Worm (Caenorhabditis elegans) whole organism, L4 larva: ENCODE measurements around the gene B0524.5.

ENCODE experiments used
- D1046.2 ChIP-seq: fragments of 200-800 bp; sonication (Bioruptor generic); IDR thresholded peaks from 2 replicates; pipeline ENCODE4 v1.3.6; 2022; ENCODE audit warnings: missing genetic modification characterization, missing compliant biosample characterization
- F37D6.2 ChIP-seq: sonication (generic microtip); optimal IDR thresholded peaks from 2 replicates; lab custom pipeline; 2016; ENCODE audit warnings: mild to moderate bottlenecking, missing genetic modification characterization, missing compliant biosample characterization
- F44E2.7 ChIP-seq: fragments of 200-800 bp; sonication (Bioruptor generic); IDR thresholded peaks from 2 replicates; pipeline ENCODE4 v2.1.2; 2022; ENCODE audit warnings: missing genetic modification characterization, missing compliant biosample characterization
- Y105C5A.15 ChIP-seq: fragments of 200-800 bp; sonication (Bioruptor generic); IDR thresholded peaks from 2 replicates; pipeline ENCODE4 v1.3.6; 2022; ENCODE audit warnings: missing genetic modification characterization, missing compliant biosample characterization
- Y75B8A.6 ChIP-seq: fragments of 200-800 bp; sonication (Bioruptor generic); IDR thresholded peaks from 2 replicates; pipeline ENCODE4 v1.3.6; 2022; ENCODE audit warnings: missing genetic modification reagents, missing genetic modification characterization, missing compliant biosample characterization
- ZK546.5 ChIP-seq, 2 experiments: sonication (generic microtip); optimal IDR thresholded peaks; 2 replicates each; lab custom pipeline; 2017; ENCODE audit warnings: missing biosample characterization in 2 of 2, missing genetic modification characterization in 2 of 2
- arid-1 ChIP-seq: fragments of 200-800 bp; sonication (Bioruptor generic); conservative IDR thresholded peaks from 2 replicates; pipeline ENCODE4 v1.3.6; 2022; ENCODE audit warnings: missing genetic modification reagents, missing genetic modification characterization, missing compliant biosample characterization
- ceh-28 ChIP-seq: fragments of 150-350 bp; optimal IDR thresholded peaks from 2 replicates; lab custom pipeline; 2014; ENCODE audit warnings: missing biosample characterization, missing genetic modification reagents, missing genetic modification characterization
- ces-1 ChIP-seq: fragments of 150-350 bp; sonication (generic microtip); optimal IDR thresholded peaks from 4 replicates; lab custom pipeline; 2014; ENCODE audit warnings: missing biosample characterization, missing genetic modification reagents, missing genetic modification characterization
- cey-2 ChIP-seq: sonication (generic microtip); optimal IDR thresholded peaks from 3 replicates; lab custom pipeline; 2017; ENCODE audit warnings: missing genetic modification characterization, mild to moderate bottlenecking, missing compliant biosample characterization, antibody characterized with exemption, borderline replicate concordance; ENCODE audit not compliant: insufficient read depth
- ctbp-1 ChIP-seq: fragments of 200-800 bp; sonication (Bioruptor generic); IDR thresholded peaks from 2 replicates; pipeline ENCODE4 v1.3.6; 2022; ENCODE audit warnings: missing genetic modification reagents, missing genetic modification characterization, missing compliant biosample characterization
- daf-12 ChIP-seq: fragments of 150-350 bp; optimal IDR thresholded peaks from 2 replicates; lab custom pipeline; 2014; ENCODE audit warnings: missing biosample characterization, missing genetic modification reagents, missing genetic modification characterization
- daf-19 ChIP-seq: fragments of 200-800 bp; sonication (Bioruptor generic); conservative IDR thresholded peaks from 2 replicates; pipeline ENCODE4 v1.3.6; 2022; ENCODE audit warnings: missing genetic modification characterization, missing compliant biosample characterization
- daf-8 ChIP-seq: fragments of 200-800 bp; sonication (Bioruptor generic); IDR thresholded peaks from 2 replicates; pipeline ENCODE4 v1.3.6; 2022; ENCODE audit warnings: missing genetic modification characterization, missing compliant biosample characterization
- dmd-8 ChIP-seq: fragments of 200-800 bp; sonication (Bioruptor generic); IDR thresholded peaks from 2 replicates; pipeline ENCODE4 v1.3.6; 2022; ENCODE audit warnings: missing genetic modification characterization, missing compliant biosample characterization
- dmd-9 ChIP-seq: fragments of 200-800 bp; sonication (Bioruptor generic); IDR thresholded peaks from 2 replicates; pipeline ENCODE4 v1.3.6; 2022; ENCODE audit warnings: missing genetic modification reagents, missing genetic modification characterization, missing compliant biosample characterization
- egl-27 ChIP-seq: sonication (generic microtip); optimal IDR thresholded peaks from 3 replicates; lab custom pipeline; 2017; ENCODE audit warnings: missing biosample characterization, missing genetic modification reagents, missing genetic modification characterization
- fkh-10 ChIP-seq: fragments of 150-350 bp; optimal IDR thresholded peaks from 2 replicates; lab custom pipeline; 2014; ENCODE audit warnings: missing biosample characterization, missing genetic modification reagents, missing genetic modification characterization
- hlh-11 ChIP-seq: fragments of 200-800 bp; sonication (Bioruptor generic); optimal IDR thresholded peaks from 2 replicates; lab custom pipeline; 2018; ENCODE audit warnings: mild to moderate bottlenecking, missing genetic modification characterization, missing compliant biosample characterization
- hlh-30 ChIP-seq: sonication (generic microtip); optimal IDR thresholded peaks from 2 replicates; lab custom pipeline; 2017; ENCODE audit warnings: antibody characterized with exemption, mild to moderate bottlenecking, missing genetic modification characterization, missing compliant biosample characterization; ENCODE audit not compliant: insufficient read depth
- lin-13 ChIP-seq: fragments of 150-350 bp; optimal IDR thresholded peaks from 2 replicates; lab custom pipeline; 2014; ENCODE audit warnings: missing biosample characterization, missing genetic modification reagents, missing genetic modification characterization
- lin-38 ChIP-seq: fragments of 200-800 bp; sonication (Bioruptor generic); IDR thresholded peaks from 2 replicates; pipeline ENCODE4 v1.3.6; 2022; ENCODE audit warnings: missing genetic modification reagents, missing genetic modification characterization, missing compliant biosample characterization
- lsy-2 ChIP-seq, 2 experiments: fragments of 150-350 bp in 1 of 2; sonication (generic microtip) in 1 of 2; optimal IDR thresholded peaks; 2 replicates each; lab custom pipeline; 2014 to 2017; ENCODE audit warnings: missing biosample characterization in 2 of 2, missing genetic modification characterization in 2 of 2
- madf-5 ChIP-seq, 2 experiments: fragments of 200-800 bp; sonication (Bioruptor generic); IDR thresholded peaks; 2 replicates each; pipeline ENCODE4 v1.3.6; 2022; ENCODE audit warnings: missing compliant biosample characterization in 2 of 2, missing genetic modification characterization in 2 of 2
- mdl-1 ChIP-seq, 2 experiments: fragments of 150-350 bp in 1 of 2; sonication (generic microtip) in 1 of 2; optimal IDR thresholded peaks; 2 replicates each; lab custom pipeline; 2014 to 2017; ENCODE audit warnings: missing biosample characterization in 2 of 2, missing genetic modification characterization in 2 of 2
- mdt-29 ChIP-seq: fragments of 200-800 bp; sonication (Bioruptor generic); IDR thresholded peaks from 2 replicates; pipeline ENCODE4 v1.3.6; 2022; ENCODE audit warnings: missing genetic modification reagents, missing genetic modification characterization, missing compliant biosample characterization
- mes-2 ChIP-seq: sonication (generic microtip); optimal IDR thresholded peaks from 2 replicates; lab custom pipeline; 2016; ENCODE audit warnings: missing genotype, mild to moderate bottlenecking, missing genetic modification characterization, missing compliant biosample characterization; ENCODE audit not compliant: poor library complexity, severe bottlenecking
- nhr-102 ChIP-seq: sonication (generic microtip); optimal IDR thresholded peaks from 2 replicates; lab custom pipeline; 2016; ENCODE audit warnings: mild to moderate bottlenecking, missing genetic modification characterization, moderate library complexity, missing compliant biosample characterization
- nhr-42 ChIP-seq: fragments of 200-800 bp; sonication (Bioruptor generic); IDR thresholded peaks from 2 replicates; pipeline ENCODE4 v1.3.6; 2022; ENCODE audit warnings: missing genetic modification characterization, missing compliant biosample characterization
- nhr-48 ChIP-seq: sonication (generic microtip); optimal IDR thresholded peaks from 2 replicates; lab custom pipeline; 2016; ENCODE audit warnings: mild to moderate bottlenecking, missing genetic modification characterization, missing compliant biosample characterization
- nhr-77 ChIP-seq: fragments of 150-350 bp; optimal IDR thresholded peaks from 2 replicates; lab custom pipeline; 2014; ENCODE audit warnings: missing biosample characterization, missing genetic modification characterization
- pha-4 ChIP-seq, 2 experiments: fragments of 150-350 bp in 1 of 2; fragments of 200-800 bp in 1 of 2; sonication (Bioruptor generic) in 1 of 2; IDR thresholded peaks in 1 of 2; optimal IDR thresholded peaks in 1 of 2; 2 replicates each; pipeline versions ENCODE4 v1.3.6 to Lab custom; 2014 to 2022; ENCODE audit warnings: missing genetic modification characterization in 2 of 2, missing genetic modification reagents in 2 of 2, missing biosample characterization in 1 of 2, missing compliant biosample characterization in 1 of 2
- sdz-12 ChIP-seq: fragments of 200-800 bp; sonication (Bioruptor generic); optimal IDR thresholded peaks from 2 replicates; lab custom pipeline; 2018; ENCODE audit warnings: mild to moderate bottlenecking, missing genetic modification characterization, missing compliant biosample characterization
- skn-1 ChIP-seq: fragments of 150-350 bp; optimal IDR thresholded peaks from 2 replicates; lab custom pipeline; 2014; ENCODE audit warnings: missing biosample characterization, missing genetic modification characterization
- snpc-1.2 ChIP-seq: fragments of 200-800 bp; sonication (Bioruptor generic); IDR thresholded peaks from 2 replicates; pipeline ENCODE4 v1.3.6; 2022; ENCODE audit warnings: missing genetic modification reagents, missing genetic modification characterization, missing compliant biosample characterization
- snpc-4 ChIP-seq: fragments of 150-350 bp; optimal IDR thresholded peaks from 2 replicates; lab custom pipeline; 2014; ENCODE audit warnings: missing biosample characterization, missing genetic modification characterization
- zag-1 ChIP-seq: fragments of 150-350 bp; optimal IDR thresholded peaks from 2 replicates; lab custom pipeline; 2014; ENCODE audit warnings: missing biosample characterization, missing genetic modification characterization
- zfp-3 ChIP-seq: fragments of 200-800 bp; sonication (Bioruptor generic); conservative IDR thresholded peaks from 2 replicates; pipeline ENCODE4 v1.3.6; 2022; ENCODE audit warnings: missing genetic modification reagents, missing genetic modification characterization, missing compliant biosample characterization

B0524.5 gene

DNA sequence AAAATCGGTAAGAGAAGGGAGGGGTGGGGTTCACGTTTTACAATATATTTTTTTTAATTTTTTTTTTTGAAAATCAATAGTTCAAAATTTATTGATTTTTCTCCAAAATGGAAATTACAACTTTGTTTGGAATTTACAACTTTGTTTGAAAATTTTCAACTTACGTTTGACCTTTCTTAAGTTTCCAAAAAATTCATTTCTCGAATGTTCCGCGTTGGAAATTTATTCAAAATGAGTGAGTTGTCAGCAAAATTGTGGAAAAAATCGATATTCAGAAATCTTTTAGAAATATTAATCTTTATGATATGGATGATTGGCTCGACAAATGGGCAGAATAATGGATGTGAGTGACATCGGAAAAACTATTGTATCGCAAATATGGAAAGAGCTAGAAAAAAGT lies 6.3 kb downstream of the B0524.5 start, which contains the start of gene B0524.3:
TSS of gene B0524.3 (plus strand) at position 301 of the 400 bp plus-strand sequence.
- TF ChIP-seq zfp-3 (no peak), arid-1 (no peak), nhr-42 (GFP tag; lab: Robert Waterston, UW) (no peak), Y105C5A.15 (no peak), mdl-1 (tag; optimal IDR thresholded peaks at IDR 0.05; lab: Kevin White, UChicago) (no peak)
- TF ChIP-seq, all 104 proteins: peak for 0

ce11 chrIII:1886914-1887313 lies 6.8 kb downstream of the B0524.5 start:
- TF ChIP-seq nhr-48 (no peak), snpc-1.2 (no peak), zfp-3 (no peak), ceh-28 (tag; lab: Kevin White, UChicago) (peak; percentile 84), F44E2.7 (GFP tag; lab: Robert Waterston, UW) (no peak), madf-5 (GFP tag; IDR thresholded peaks at IDR 0.05; lab: Robert Waterston, UW) (no peak), pha-4 (GFP tag; IDR thresholded peaks at IDR 0.05; lab: Robert Waterston, UW) (no peak), pha-4 (tag; optimal IDR thresholded peaks at IDR 0.05; lab: Kevin White, UChicago) (no peak), F37D6.2 (tag; lab: Kevin White, UChicago) (no peak), mes-2 (no peak)

DNA sequence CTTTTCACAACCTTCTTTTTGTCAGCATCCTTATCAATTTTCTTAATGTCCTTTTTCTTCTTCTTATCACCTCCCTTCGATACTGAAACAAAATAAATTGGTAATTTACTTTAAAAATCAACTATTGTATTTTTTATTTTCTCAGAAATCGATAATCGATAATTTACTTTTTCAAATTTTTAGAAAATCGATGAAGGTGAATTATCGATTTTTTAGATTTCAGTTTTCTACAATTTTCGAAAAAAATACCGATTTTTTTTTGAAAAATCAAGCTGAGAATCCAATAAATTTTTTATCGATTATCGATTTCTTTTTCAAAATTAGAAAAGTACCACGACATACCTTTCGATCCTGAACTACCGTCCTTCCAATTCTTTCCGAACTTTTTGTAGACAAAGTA lies 11.0 kb downstream of the B0524.5 start:
- TF ChIP-seq ceh-28 (tag; lab: Kevin White, UChicago): peak; percentile 83
- no peak for TF ChIP-seq zag-1 (tag; lab: Kevin White, UChicago)
- TF ChIP-seq, all 104 proteins: peak for 1

- no peak for TF ChIP-seq nhr-42 (GFP tag; lab: Robert Waterston, UW)
- TF ChIP-seq ceh-28 (tag; lab: Kevin White, UChicago): peak; percentile 93
- TF ChIP-seq sdz-12 (GFP tag; lab: Kevin White, UChicago): no peak
Measured at ce11 chrIII:1880221-1880620, 13.5 kb downstream of the B0524.5 start.

ce11 chrIII:1878918-1879317 lies 14.8 kb downstream of the B0524.5 start:
- TF ChIP-seq daf-19 (GFP tag; lab: Robert Waterston, UW) (no peak), ceh-28 (tag; lab: Kevin White, UChicago) (peak; percentile 97)

- TF ChIP-seq egl-27 (tag; lab: Kevin White, UChicago) (no peak), skn-1 (tag; lab: Kevin White, UChicago) (no peak), daf-12 (no peak), ces-1 (no peak), ZK546.5 (tag; optimal IDR thresholded peaks at IDR 0.05; lab: Kevin White, UChicago) (no peak), hlh-11 (tag; lab: Kevin White, UChicago) (no peak), lin-38 (no peak), daf-8 (GFP tag; lab: Robert Waterston, UW) (no peak)
Measured at ce11 chrIII:1878065-1878464, 15.6 kb downstream of the B0524.5 start, which contains the start of gene smi-1. TSS of gene smi-1 (plus strand) at chrIII:1878365.

DNA sequence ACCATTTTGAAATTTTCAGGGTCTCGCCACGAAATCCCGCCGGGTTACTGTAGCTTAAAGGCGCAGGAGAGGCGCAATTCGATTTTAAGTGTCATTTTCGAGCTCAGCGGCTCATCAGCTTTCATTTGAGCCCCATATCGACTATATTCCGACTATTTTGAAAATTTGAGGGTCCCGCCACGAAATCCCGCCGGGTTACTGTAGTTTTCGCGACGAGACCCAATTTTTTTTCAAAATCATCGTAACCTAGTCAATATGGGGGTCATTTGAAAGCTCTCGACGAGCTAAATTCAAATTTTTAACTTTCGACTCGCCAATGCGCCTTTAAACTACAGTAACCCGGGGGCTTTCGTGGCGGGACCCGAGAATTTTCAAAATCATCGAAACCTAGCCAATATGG lies 16.5 kb downstream of the B0524.5 start:
- no peak for TF ChIP-seq lin-38
- TF ChIP-seq F44E2.7 (GFP tag; lab: Robert Waterston, UW): 0 out of 2 replicates have a peak, but pooled peaks have one; percentile 46
- no peak for TF ChIP-seq hlh-30 (tag; lab: Kevin White, UChicago)
- no peak for TF ChIP-seq Y75B8A.6 (GFP tag; lab: Robert Waterston, UW)
- no peak for TF ChIP-seq mdl-1 (tag; optimal IDR thresholded peaks at IDR 0.05; lab: Kevin White, UChicago)
- peak; percentile 5; the same call in 1 of the 2 replicates for TF ChIP-seq dmd-8 (GFP tag; lab: Robert Waterston, UW)
- TF ChIP-seq nhr-77 (tag; lab: Kevin White, UChicago): no peak
- no peak for TF ChIP-seq dmd-9 (GFP tag; lab: Robert Waterston, UW)
- TF ChIP-seq D1046.2 (GFP tag; lab: Robert Waterston, UW): 0 out of 2 replicates have a peak, but pooled peaks have one; percentile 54
- TF ChIP-seq cey-2: no peak
- peak; percentile 67 for TF ChIP-seq lin-13
- TF ChIP-seq ctbp-1 (GFP tag; lab: Robert Waterston, UW): no peak
- no peak for TF ChIP-seq fkh-10 (GFP tag; lab: Kevin White, UChicago)
- no peak for TF ChIP-seq nhr-102
- TF ChIP-seq mdt-29 (GFP tag; lab: Robert Waterston, UW): no peak
- TF ChIP-seq snpc-4: no peak
- peak in 1 of 2 experiments; percentile 51 for TF ChIP-seq lsy-2 (tag; optimal IDR thresholded peaks at IDR 0.05; lab: Kevin White, UChicago)
- TF ChIP-seq pha-4 (GFP tag; IDR thresholded peaks at IDR 0.05; lab: Robert Waterston, UW): no peak
- no peak for TF ChIP-seq pha-4 (tag; optimal IDR thresholded peaks at IDR 0.05; lab: Kevin White, UChicago)
- TF ChIP-seq, all 104 proteins: peak for 5
